Fruit fly (Drosophila melanogaster) whole organism, embryonic: ENCODE data around the gene peng.

Experiments
- Adf1 ChIP-seq: fragments of 200-800 bp; sonication (Bioruptor generic); IDR thresholded peaks from 2 replicates; pipeline ENCODE4 v1.3.6; 2022; ENCODE audit warnings: missing biosample characterization, missing genetic modification characterization
- Blimp-1 ChIP-seq: fragments of 200-800 bp; sonication (Bioruptor generic); optimal IDR thresholded peaks from 3 replicates; lab custom pipeline; 2018; ENCODE audit warnings: missing biosample characterization, missing genetic modification characterization, mild to moderate bottlenecking, moderate library complexity, missing genetic modification reagents
- CG1024 ChIP-seq: fragments of 200-800 bp; sonication (Bioruptor generic); IDR thresholded peaks from 2 replicates; pipeline ENCODE4 v1.3.6; 2022; ENCODE audit warnings: missing biosample characterization, missing genetic modification characterization
- CG10321 ChIP-seq: fragments of 200-800 bp; sonication (Bioruptor generic); IDR thresholded peaks from 2 replicates; pipeline ENCODE4 v1.3.6; 2022; ENCODE audit warnings: missing biosample characterization, missing genetic modification characterization
- CG10543 ChIP-seq: fragments of 200-800 bp; sonication (Bioruptor generic); optimal IDR thresholded peaks from 3 replicates; lab custom pipeline; 2017; ENCODE audit warnings: missing biosample characterization, mild to moderate bottlenecking, missing genetic modification characterization, moderate library complexity
- CG10654 ChIP-seq: fragments of 200-800 bp; sonication (Bioruptor generic); optimal IDR thresholded peaks from 2 replicates; lab custom pipeline; 2016; ENCODE audit warnings: missing biosample characterization, missing genetic modification characterization
- CG14860 ChIP-seq: fragments of 200-800 bp; sonication (Bioruptor generic); IDR thresholded peaks from 3 replicates; pipeline ENCODE4 v1.3.6; 2022; ENCODE audit warnings: missing biosample characterization, missing genetic modification characterization; ENCODE audit not compliant: partially characterized antibody
- CG14965 ChIP-seq: fragments of 200-800 bp; sonication (Bioruptor generic); optimal IDR thresholded peaks from 2 replicates; lab custom pipeline; 2016; ENCODE audit warnings: missing biosample characterization, missing genetic modification characterization, borderline replicate concordance
- CG15073 ChIP-seq: fragments of 200-800 bp; sonication (Bioruptor generic); optimal IDR thresholded peaks from 2 replicates; lab custom pipeline; 2016; ENCODE audit warnings: missing biosample characterization, missing genetic modification characterization
- CG15601 ChIP-seq: fragments of 200-800 bp; sonication (Bioruptor generic); optimal IDR thresholded peaks from 3 replicates; lab custom pipeline; 2019; ENCODE audit warnings: missing biosample characterization, mild to moderate bottlenecking, missing genetic modification characterization, moderate library complexity
- CG16815 ChIP-seq: fragments of 200-800 bp; sonication (Bioruptor generic); optimal IDR thresholded peaks from 3 replicates; lab custom pipeline; 2017; ENCODE audit warnings: missing biosample characterization, mild to moderate bottlenecking, missing genetic modification characterization
- CG17359 ChIP-seq: fragments of 200-800 bp; sonication (Bioruptor generic); optimal IDR thresholded peaks from 3 replicates; lab custom pipeline; 2018; ENCODE audit warnings: missing biosample characterization, mild to moderate bottlenecking, missing genetic modification characterization, moderate library complexity
- CG3163 ChIP-seq: fragments of 200-800 bp; sonication (Bioruptor generic); optimal IDR thresholded peaks from 3 replicates; lab custom pipeline; 2016; ENCODE audit warnings: missing biosample characterization, missing genetic modification characterization
- CG34422 ChIP-seq: fragments of 200-800 bp; sonication (Bioruptor generic); IDR thresholded peaks from 3 replicates; pipeline ENCODE4 v1.3.6; 2022; ENCODE audit warnings: missing biosample characterization, missing genetic modification characterization
- CG4730 ChIP-seq: fragments of 200-800 bp; sonication (Bioruptor generic); IDR thresholded peaks from 2 replicates; pipeline ENCODE4 v1.3.6; 2022; ENCODE audit warnings: missing biosample characterization, missing genetic modification characterization
- CG4820 ChIP-seq: fragments of 200-800 bp; sonication (Bioruptor generic); optimal IDR thresholded peaks from 3 replicates; lab custom pipeline; 2016; ENCODE audit warnings: missing biosample characterization, missing genetic modification characterization
- CG6813 ChIP-seq: fragments of 200-800 bp; sonication (Bioruptor generic); optimal IDR thresholded peaks from 2 replicates; lab custom pipeline; 2017; ENCODE audit warnings: missing biosample characterization, missing genetic modification characterization, mild to moderate bottlenecking, moderate library complexity, missing genetic modification reagents
- CG7786 ChIP-seq: fragments of 200-800 bp; sonication (Bioruptor generic); optimal IDR thresholded peaks from 2 replicates; lab custom pipeline; 2016; ENCODE audit warnings: missing biosample characterization, missing genetic modification characterization
- CG8924 ChIP-seq: fragments of 200-800 bp; optimal IDR thresholded peaks from 3 replicates; lab custom pipeline; 2019; ENCODE audit warnings: missing biosample characterization, mild to moderate bottlenecking, missing genetic modification characterization, moderate library complexity
- D ChIP-seq, 2 experiments: fragments of 200-800 bp in 1 of 2; fragments of >200 bp in 1 of 2; sonication (Bioruptor generic) in 1 of 2; optimal IDR thresholded peaks; 2 replicates in 1 of 2; 3 replicates in 1 of 2; lab custom pipeline; 2017; ENCODE audit warnings: mild to moderate bottlenecking in 1 of 2, missing biosample characterization in 1 of 2, missing genetic modification characterization in 1 of 2, missing genetic modification reagents in 1 of 2
- D19B ChIP-seq: fragments of 200-800 bp; sonication (Bioruptor generic); optimal IDR thresholded peaks from 2 replicates; lab custom pipeline; 2017; ENCODE audit warnings: missing biosample characterization, mild to moderate bottlenecking, missing genetic modification characterization
- Dad ChIP-seq: fragments of 200-800 bp; sonication (Bioruptor generic); optimal IDR thresholded peaks from 3 replicates; lab custom pipeline; 2016; ENCODE audit warnings: missing biosample characterization, missing genetic modification characterization
- Fer2 ChIP-seq: fragments of 200-800 bp; sonication (Bioruptor generic); optimal IDR thresholded peaks from 2 replicates; lab custom pipeline; 2018; ENCODE audit warnings: missing biosample characterization, mild to moderate bottlenecking, missing genetic modification characterization, moderate library complexity
- Gsc ChIP-seq: fragments of 200-800 bp; sonication (Bioruptor generic); IDR thresholded peaks from 2 replicates; pipeline ENCODE4 v1.3.6; 2022; ENCODE audit warnings: missing biosample characterization, missing genetic modification characterization
- Hmr ChIP-seq: fragments of 200-800 bp; sonication (Bioruptor generic); optimal IDR thresholded peaks from 3 replicates; lab custom pipeline; 2017; ENCODE audit warnings: mild to moderate bottlenecking, missing biosample characterization, missing genetic modification reagents, missing genetic modification characterization
- Hmx ChIP-seq: fragments of 200-800 bp; sonication (Bioruptor generic); optimal IDR thresholded peaks from 2 replicates; lab custom pipeline; 2016; ENCODE audit warnings: missing biosample characterization, missing genetic modification characterization
- Hr51 ChIP-seq, 2 experiments: fragments of 200-800 bp; sonication (Bioruptor generic); optimal IDR thresholded peaks; 2 replicates in 1 of 2; 3 replicates in 1 of 2; lab custom pipeline; 2016 to 2018; ENCODE audit warnings: missing biosample characterization in 2 of 2, missing genetic modification characterization in 2 of 2, mild to moderate bottlenecking in 1 of 2, moderate library complexity in 1 of 2
- MESR4 ChIP-seq: fragments of 200-800 bp; sonication (Bioruptor generic); optimal IDR thresholded peaks from 2 replicates; lab custom pipeline; 2018; ENCODE audit warnings: missing biosample characterization, mild to moderate bottlenecking, missing genetic modification characterization, moderate library complexity
- Max ChIP-seq: fragments of 200-800 bp; sonication (Bioruptor generic); optimal IDR thresholded peaks from 2 replicates; lab custom pipeline; 2016; ENCODE audit warnings: missing biosample characterization, mild to moderate bottlenecking, missing genetic modification characterization
- Nf-YA ChIP-seq: fragments of 200-800 bp; sonication (Bioruptor generic); IDR thresholded peaks from 2 replicates; pipeline ENCODE4 v1.3.6; 2022; ENCODE audit warnings: missing biosample characterization, missing genetic modification characterization
- Ssrp ChIP-seq: fragments of 200-800 bp; sonication (Bioruptor generic); optimal IDR thresholded peaks from 2 replicates; lab custom pipeline; 2018; ENCODE audit warnings: missing biosample characterization, mild to moderate bottlenecking, missing genetic modification characterization, moderate library complexity
- amos ChIP-seq: fragments of 200-800 bp; sonication (Bioruptor generic); IDR thresholded peaks from 2 replicates; pipeline ENCODE4 v1.3.6; 2022; ENCODE audit warnings: missing biosample characterization, missing genetic modification characterization; ENCODE audit not compliant: partially characterized antibody
- ash1 ChIP-seq: fragments of 200-800 bp; sonication (Bioruptor generic); optimal IDR thresholded peaks from 2 replicates; lab custom pipeline; 2018; ENCODE audit warnings: missing biosample characterization, mild to moderate bottlenecking, missing genetic modification characterization
- ato ChIP-seq: fragments of 200-800 bp; sonication (Bioruptor generic); IDR thresholded peaks from 2 replicates; pipeline ENCODE4 v1.3.6; 2022; ENCODE audit warnings: missing biosample characterization, missing genetic modification characterization; ENCODE audit not compliant: partially characterized antibody
- br ChIP-seq: fragments of >200 bp; optimal IDR thresholded peaks from 2 replicates; lab custom pipeline; 2017
- cg ChIP-seq: fragments of 200-800 bp; sonication (Bioruptor generic); optimal IDR thresholded peaks from 3 replicates; lab custom pipeline; 2019; ENCODE audit warnings: missing biosample characterization, mild to moderate bottlenecking, missing genetic modification characterization, moderate library complexity
- fd102C ChIP-seq: fragments of 200-800 bp; sonication (Bioruptor generic); optimal IDR thresholded peaks from 2 replicates; lab custom pipeline; 2018; ENCODE audit warnings: missing biosample characterization, mild to moderate bottlenecking, missing genetic modification characterization, moderate library complexity
- fd3F ChIP-seq: fragments of 200-800 bp; sonication (Bioruptor generic); optimal IDR thresholded peaks from 2 replicates; lab custom pipeline; 2018; ENCODE audit warnings: missing biosample characterization, mild to moderate bottlenecking, missing genetic modification characterization, moderate library complexity
- fd64A ChIP-seq: fragments of 200-800 bp; sonication (Bioruptor generic); optimal IDR thresholded peaks from 3 replicates; lab custom pipeline; 2018; ENCODE audit warnings: missing biosample characterization, mild to moderate bottlenecking, missing genetic modification characterization
- gem ChIP-seq: fragments of 200-800 bp; sonication (Bioruptor generic); optimal IDR thresholded peaks from 2 replicates; lab custom pipeline; 2019; ENCODE audit warnings: missing biosample characterization, mild to moderate bottlenecking, missing genetic modification characterization, moderate library complexity
- gsb ChIP-seq: fragments of 200-800 bp; sonication (Bioruptor generic); IDR thresholded peaks from 2 replicates; pipeline ENCODE4 v1.3.6; 2022; ENCODE audit warnings: missing biosample characterization, missing genetic modification characterization
- h ChIP-seq: fragments of >200 bp; optimal IDR thresholded peaks from 2 replicates; lab custom pipeline; 2017
- insv ChIP-seq, 2 experiments: fragments of 200-800 bp; sonication (Bioruptor generic); optimal IDR thresholded peaks; 3 replicates each; lab custom pipeline; 2016 to 2018; ENCODE audit warnings: missing biosample characterization in 2 of 2, missing genetic modification characterization in 2 of 2
- jumu ChIP-seq: fragments of 200-800 bp; sonication (Bioruptor generic); optimal IDR thresholded peaks from 3 replicates; lab custom pipeline; 2016; ENCODE audit warnings: missing biosample characterization, missing genetic modification characterization
- kni ChIP-seq: fragments of 200-800 bp; sonication (Bioruptor generic); optimal IDR thresholded peaks from 3 replicates; lab custom pipeline; 2017; ENCODE audit warnings: mild to moderate bottlenecking, missing biosample characterization, missing genetic modification reagents, missing genetic modification characterization
- lab ChIP-seq: fragments of 200-800 bp; sonication (Bioruptor generic); optimal IDR thresholded peaks from 3 replicates; lab custom pipeline; 2017; ENCODE audit warnings: missing biosample characterization, missing genetic modification characterization, mild to moderate bottlenecking, moderate library complexity, missing genetic modification reagents
- seq ChIP-seq: fragments of 200-800 bp; sonication (Bioruptor generic); IDR thresholded peaks from 2 replicates; pipeline ENCODE4 v1.3.6; 2022; ENCODE audit warnings: missing biosample characterization, missing genetic modification characterization
- tio ChIP-seq: fragments of 200-800 bp; sonication (Bioruptor generic); optimal IDR thresholded peaks from 2 replicates; lab custom pipeline; 2017; ENCODE audit warnings: missing biosample characterization, missing genetic modification characterization, inconsistent platforms
- tll ChIP-seq, 2 experiments: fragments of 200-800 bp in 1 of 2; fragments of >200 bp in 1 of 2; sonication (Bioruptor generic) in 1 of 2; optimal IDR thresholded peaks; 2 replicates each; lab custom pipeline; 2017 to 2019; ENCODE audit warnings: missing biosample characterization in 2 of 2, missing genetic modification characterization in 2 of 2, mild to moderate bottlenecking in 1 of 2, moderate library complexity in 1 of 2
- yki ChIP-seq: fragments of >200 bp; optimal IDR thresholded peaks from 3 replicates; lab custom pipeline; 2018

Gene peng

dm6 chrX:21345036-21345500 lies 4.6 kb downstream of the peng start, which contains the start of gene dod (continued):
- peak; percentile 16 for TF ChIP-seq Ssrp (tag; lab: Kevin White, UChicago)
- no peak for TF ChIP-seq Hmr (GFP tag; lab: Kevin White, UChicago)
- TF ChIP-seq Adf1 (GFP tag; lab: Robert Waterston, UW) = peak; percentile 44
- TF ChIP-seq CG10543 (GFP tag; lab: Kevin White, UChicago) = no peak
- peak; percentile 66 for TF ChIP-seq gem (tag; lab: Kevin White, UChicago)
- no peak for TF ChIP-seq CG4820
- TF ChIP-seq Hr51 (GFP tag; optimal IDR thresholded peaks at IDR 0.05; lab: Kevin White, UChicago) = peak; percentile 38 to 57
- TF ChIP-seq Dad = peak; percentile 55
- no peak for TF ChIP-seq D (optimal IDR thresholded peaks at IDR 0.05; lab: Kevin White, UChicago)
- no peak for TF ChIP-seq D (GFP tag; optimal IDR thresholded peaks at IDR 0.05; lab: Kevin White, UChicago)
- peak; percentile 58 for TF ChIP-seq Max
- TF ChIP-seq CG14860 (GFP tag; lab: Robert Waterston, UW) = peak; percentile 62; the same call in 2 of the 3 replicates
- no peak for TF ChIP-seq CG14965 (GFP tag; lab: Kevin White, UChicago)
- TF ChIP-seq CG4730 (GFP tag; lab: Robert Waterston, UW) = no peak
- no peak for TF ChIP-seq cg (GFP tag; lab: Kevin White, UChicago)
- TF ChIP-seq amos (GFP tag; lab: Robert Waterston, UW) = peak; percentile 87
- TF ChIP-seq br = no peak
- no peak for TF ChIP-seq ash1 (GFP tag; lab: Kevin White, UChicago)
- TF ChIP-seq fd102C (GFP tag; lab: Kevin White, UChicago) = no peak
- TF ChIP-seq Gsc (GFP tag; lab: Robert Waterston, UW) = no peak
- TF ChIP-seq CG8924 (tag; lab: Kevin White, UChicago) = peak; percentile 43
- no peak for TF ChIP-seq yki (lab: Kevin White, UChicago)
- no peak for TF ChIP-seq D19B (GFP tag; lab: Kevin White, UChicago)
- TF ChIP-seq h (lab: Kevin White, UChicago) = no peak
- TF ChIP-seq CG10654 (GFP tag; lab: Kevin White, UChicago) = no peak
- TF ChIP-seq fd3F (GFP tag; lab: Kevin White, UChicago) = no peak
- no peak for TF ChIP-seq fd64A
- TF ChIP-seq CG15601 (tag; lab: Kevin White, UChicago) = peak; percentile 49
- TF ChIP-seq ato (GFP tag; lab: Robert Waterston, UW) = peak; percentile 78
- no peak for TF ChIP-seq Fer2 (tag; lab: Kevin White, UChicago)
- TF ChIP-seq CG15073 (GFP tag; lab: Kevin White, UChicago) = no peak
- TF ChIP-seq CG3163 (GFP tag; lab: Kevin White, UChicago) = no peak
- TF ChIP-seq tio = no peak
- no peak for TF ChIP-seq Hmx (GFP tag; lab: Kevin White, UChicago)
- TF ChIP-seq tll (GFP tag; optimal IDR thresholded peaks at IDR 0.05; lab: Kevin White, UChicago) = no peak
- TF ChIP-seq seq (GFP tag; lab: Robert Waterston, UW) = no peak; the same call in 1 of the 2 replicates
- peak; percentile 51 for TF ChIP-seq CG17359 (tag; lab: Kevin White, UChicago)
- peak; percentile 50 for TF ChIP-seq CG7786 (GFP tag; lab: Kevin White, UChicago)
- peak; percentile 30; the same call in 1 of the 2 replicates for TF ChIP-seq CG10321
- TF ChIP-seq CG16815 = no peak
- TF ChIP-seq kni (GFP tag; lab: Kevin White, UChicago) = no peak
- peak; percentile 70 for TF ChIP-seq CG34422
- TF ChIP-seq jumu (GFP tag; lab: Kevin White, UChicago) = peak; percentile 46
- no peak for TF ChIP-seq gsb (GFP tag; lab: Robert Waterston, UW)
- no peak for TF ChIP-seq Blimp-1
- TF ChIP-seq lab (GFP tag; lab: Kevin White, UChicago) = no peak
- TF ChIP-seq MESR4 (GFP tag; lab: Kevin White, UChicago) = peak; percentile 79
- TF ChIP-seq insv (GFP tag; optimal IDR thresholded peaks at IDR 0.05; lab: Kevin White, UChicago) = peak in 1 of 2 experiments; percentile 19
- no peak for TF ChIP-seq CG6813
- TF ChIP-seq Nf-YA (GFP tag; lab: Robert Waterston, UW) = no peak
- TF ChIP-seq CG1024 = no peak
